Worm (Caenorhabditis elegans): ENCODE results near the gene Y70C5A.3.

ce11 chrV:16617462-16617861, 3.3 kb downstream of the Y70C5A.3 start, which contains the start of gene Y70C5A.4:
- TF ChIP-seq med-1 (GFP tag; optimal IDR thresholded peaks at IDR 0.05; ENCODE audit: insufficient read depth) (no peak), flt-1 (GFP tag; IDR thresholded peaks at IDR 0.05) (no peak), ztf-23 (GFP tag; IDR thresholded peaks at IDR 0.05) (no peak), tab-1 (GFP tag; IDR thresholded peaks at IDR 0.05) (no peak), ref-1 (GFP tag; conservative IDR thresholded peaks at IDR 0.05) (no peak)

All from whole organism, midembryonic.